Worm (Caenorhabditis elegans) whole organism, early embryonic: ENCODE data around the gene tmed-10.
A peak's percentile ranks its signal among the peaks of the same experiment; 100 is the strongest.

Experiments
- aly-1 ChIP-seq: sonication (generic microtip); optimal IDR thresholded peaks from 2 replicates; lab custom pipeline; 2016; ENCODE audit warnings: missing genetic modification characterization, missing compliant biosample characterization
- ama-1 ChIP-seq: fragments of 150-350 bp; optimal IDR thresholded peaks from 2 replicates; lab custom pipeline; 2014
- ceh-36 ChIP-seq: sonication (generic microtip); optimal IDR thresholded peaks from 2 replicates; lab custom pipeline; 2016; ENCODE audit warnings: missing genetic modification characterization, inconsistent platforms, missing compliant biosample characterization
- ets-7 ChIP-seq: sonication (generic microtip); optimal IDR thresholded peaks from 2 replicates; lab custom pipeline; 2016; ENCODE audit warnings: missing genotype, missing genetic modification characterization, missing compliant biosample characterization
- flt-1 ChIP-seq: fragments of 200-800 bp; sonication (Bioruptor generic); IDR thresholded peaks from 2 replicates; pipeline ENCODE4 v1.3.6; 2022; ENCODE audit warnings: missing genetic modification characterization, missing compliant biosample characterization
- hmbx-1 ChIP-seq: sonication (generic microtip); optimal IDR thresholded peaks from 2 replicates; lab custom pipeline; 2016; ENCODE audit warnings: mild to moderate bottlenecking, missing genetic modification characterization, missing compliant biosample characterization
- sea-1 ChIP-seq: fragments of 200-800 bp; sonication (Bioruptor generic); conservative IDR thresholded peaks from 2 replicates; pipeline ENCODE4 v1.3.6; 2022; ENCODE audit warnings: missing genetic modification characterization, missing compliant biosample characterization
- tbx-11 ChIP-seq: fragments of 200-800 bp; sonication (Bioruptor generic); IDR thresholded peaks from 2 replicates; pipeline ENCODE4 v1.3.6; 2022; ENCODE audit warnings: missing genetic modification characterization, missing compliant biosample characterization
- tbx-37 ChIP-seq: fragments of 200-800 bp; sonication (Bioruptor generic); conservative IDR thresholded peaks from 2 replicates; pipeline ENCODE4 v1.3.6; 2022; ENCODE audit warnings: missing genetic modification reagents, missing genetic modification characterization, missing compliant biosample characterization

ce11 chrV:11344112-11344511 lies 17.3 kb upstream of the tmed-10 start:
- TF ChIP-seq flt-1 (GFP tag; lab: Robert Waterston, UW) (no peak), aly-1 (tag; lab: Kevin White, UChicago) (no peak), sea-1 (no peak), ama-1 (peak; percentile 8), tbx-11 (GFP tag; lab: Robert Waterston, UW) (no peak), ets-7 (tag; lab: Kevin White, UChicago) (no peak), ceh-36 (tag; lab: Kevin White, UChicago) (no peak), hmbx-1 (tag; lab: Kevin White, UChicago) (no peak), tbx-37 (GFP tag; lab: Robert Waterston, UW) (no peak)
